Fruit fly (Drosophila melanogaster) whole organism, wandering third instar larva: ENCODE results near the gene cnc.

Source experiments
- Abd-B ChIP-seq: fragments of >200 bp; optimal IDR thresholded peaks from 2 replicates; lab custom pipeline; 2017; ENCODE audit warnings: missing biosample characterization, missing genetic modification characterization
- CG32264 ChIP-seq: fragments of 200-800 bp; sonication (Bioruptor generic); optimal IDR thresholded peaks from 2 replicates; lab custom pipeline; 2016; ENCODE audit warnings: missing biosample characterization, missing genetic modification characterization
- CG9705 ChIP-seq: fragments of 200-800 bp; sonication (Bioruptor generic); optimal IDR thresholded peaks from 2 replicates; lab custom pipeline; 2018; ENCODE audit warnings: missing biosample characterization, mild to moderate bottlenecking, missing genetic modification characterization
- CrebA ChIP-seq: fragments of 200-800 bp; sonication (Bioruptor generic); optimal IDR thresholded peaks from 2 replicates; lab custom pipeline; 2016; ENCODE audit warnings: missing biosample characterization, mild to moderate bottlenecking, missing genetic modification characterization, borderline replicate concordance
- Dfd ChIP-seq: fragments of >200 bp; optimal IDR thresholded peaks from 2 replicates; lab custom pipeline; 2017; ENCODE audit warnings: missing biosample characterization, missing genetic modification characterization
- Dif ChIP-seq: fragments of 200-275, 200-300 bp; sonication (Bioruptor generic); optimal IDR thresholded peaks from 2 replicates; lab custom pipeline; 2018; ENCODE audit warnings: missing biosample characterization, missing genetic modification characterization; ENCODE audit not compliant: partially characterized antibody
- GATAd ChIP-seq: sonication (Bioruptor generic); optimal IDR thresholded peaks from 2 replicates; lab custom pipeline; 2016; ENCODE audit warnings: missing biosample characterization, missing genetic modification characterization
- HLH106 ChIP-seq: fragments of 200-800 bp; optimal IDR thresholded peaks from 3 replicates; lab custom pipeline; 2019; ENCODE audit warnings: missing biosample characterization, mild to moderate bottlenecking, missing genetic modification characterization, moderate library complexity
- Hnf4 ChIP-seq: fragments of 200-800 bp; sonication (Bioruptor generic); optimal IDR thresholded peaks from 2 replicates; lab custom pipeline; 2016; ENCODE audit warnings: missing biosample characterization, mild to moderate bottlenecking, missing genetic modification characterization
- Hr78 ChIP-seq: fragments of >200 bp; optimal IDR thresholded peaks from 2 replicates; lab custom pipeline; 2017; ENCODE audit warnings: missing biosample characterization, missing genetic modification characterization
- Hr83 ChIP-seq: fragments of 200-300 bp; sonication (Bioruptor generic); optimal IDR thresholded peaks from 2 replicates; lab custom pipeline; 2016; ENCODE audit warnings: missing biosample characterization, mild to moderate bottlenecking, missing genetic modification characterization, moderate library complexity; ENCODE audit not compliant: poor library complexity, severe bottlenecking
- Jra ChIP-seq: sonication (Bioruptor generic); optimal IDR thresholded peaks from 2 replicates; lab custom pipeline; 2016; ENCODE audit warnings: missing biosample characterization, missing genetic modification characterization
- Mio ChIP-seq: sonication (Bioruptor generic); optimal IDR thresholded peaks from 2 replicates; lab custom pipeline; 2016; ENCODE audit warnings: missing biosample characterization, missing genetic modification characterization
- Myc ChIP-seq: fragments of >200 bp; optimal IDR thresholded peaks from 2 replicates; lab custom pipeline; 2017
- N ChIP-seq: fragments of >200 bp; optimal IDR thresholded peaks from 2 replicates; lab custom pipeline; 2018; ENCODE audit warnings: missing biosample characterization, missing external identifiers, missing genetic modification characterization
- OdsH ChIP-seq: fragments of 200-800 bp; sonication (Bioruptor generic); optimal IDR thresholded peaks from 2 replicates; lab custom pipeline; 2016; ENCODE audit warnings: missing biosample characterization, mild to moderate bottlenecking, missing genetic modification characterization
- Rel ChIP-seq, 2 experiments: fragments of 200-800 bp; sonication (Bioruptor generic) in 1 of 2; optimal IDR thresholded peaks; 2 replicates in 1 of 2; 3 replicates in 1 of 2; lab custom pipeline; 2016 to 2019; ENCODE audit warnings: mild to moderate bottlenecking in 2 of 2, missing biosample characterization in 2 of 2, missing genetic modification characterization in 2 of 2, moderate library complexity in 1 of 2
- Sp1 ChIP-seq: fragments of 200-800 bp; sonication (Bioruptor generic); optimal IDR thresholded peaks from 3 replicates; lab custom pipeline; 2019; ENCODE audit warnings: missing biosample characterization, mild to moderate bottlenecking, missing genetic modification characterization, moderate library complexity
- Vsx2 ChIP-seq: fragments of 200-300, 225-300 bp; sonication (Bioruptor generic); optimal IDR thresholded peaks from 2 replicates; lab custom pipeline; 2018; ENCODE audit warnings: missing biosample characterization, missing genetic modification characterization; ENCODE audit not compliant: partially characterized antibody
- br ChIP-seq: fragments of 200-800 bp; sonication (Bioruptor generic); optimal IDR thresholded peaks from 2 replicates; lab custom pipeline; 2016; ENCODE audit warnings: missing biosample characterization, missing genetic modification characterization
- brk ChIP-seq: fragments of 200-800 bp; sonication (Bioruptor generic); optimal IDR thresholded peaks from 2 replicates; lab custom pipeline; 2016; ENCODE audit warnings: missing biosample characterization, mild to moderate bottlenecking, missing genetic modification characterization
- dl ChIP-seq, 2 experiments: fragments of 175-275, 200-275 bp in 1 of 2; fragments of 200-275 bp in 1 of 2; sonication (Bioruptor generic); optimal IDR thresholded peaks; lab custom pipeline; 2018; ENCODE audit warnings: mild to moderate bottlenecking in 2 of 2, missing biosample characterization in 2 of 2, missing genetic modification characterization in 2 of 2, moderate library complexity in 2 of 2; ENCODE audit not compliant: partially characterized antibody in 2 of 2, insufficient read depth in 1 of 2
- dmrt93B ChIP-seq: fragments of 200-800 bp; sonication (Bioruptor generic); optimal IDR thresholded peaks from 2 replicates; lab custom pipeline; 2018; ENCODE audit warnings: missing biosample characterization, mild to moderate bottlenecking, missing genetic modification characterization
- dsf ChIP-seq: sonication (Bioruptor generic); optimal IDR thresholded peaks from 2 replicates; lab custom pipeline; 2016; ENCODE audit warnings: missing biosample characterization, missing genetic modification characterization, borderline replicate concordance
- ey ChIP-seq: fragments of 200-800 bp; sonication (Bioruptor generic); optimal IDR thresholded peaks from 2 replicates; lab custom pipeline; 2016; ENCODE audit warnings: missing biosample characterization, missing genetic modification characterization
- foxo ChIP-seq, 2 experiments: fragments of 200-800 bp; sonication (Bioruptor generic); optimal IDR thresholded peaks; 2 replicates in 1 of 2; 3 replicates in 1 of 2; lab custom pipeline; 2016 to 2017; ENCODE audit warnings: missing biosample characterization in 2 of 2, missing genetic modification characterization in 2 of 2
- fru ChIP-seq: fragments of 200-800 bp; sonication (Bioruptor generic); optimal IDR thresholded peaks from 3 replicates; lab custom pipeline; 2016; ENCODE audit warnings: missing biosample characterization, mild to moderate bottlenecking, missing genetic modification characterization
- h ChIP-seq: fragments of 200-800 bp; sonication (Bioruptor generic); optimal IDR thresholded peaks from 3 replicates; lab custom pipeline; 2016; ENCODE audit warnings: missing biosample characterization, mild to moderate bottlenecking, missing genetic modification characterization
- jim ChIP-seq: fragments of 175-275, 200-325 bp; sonication (Bioruptor generic); optimal IDR thresholded peaks from 2 replicates; lab custom pipeline; 2016; ENCODE audit warnings: missing biosample characterization, mild to moderate bottlenecking, missing genetic modification characterization
- lola ChIP-seq: fragments of >200 bp; optimal IDR thresholded peaks from 2 replicates; lab custom pipeline; 2017; ENCODE audit warnings: missing biosample characterization, missing genetic modification characterization
- pan ChIP-seq: fragments of >200 bp; optimal IDR thresholded peaks from 2 replicates; lab custom pipeline; 2017
- psq ChIP-seq: fragments of 200-800 bp; sonication (Bioruptor generic); optimal IDR thresholded peaks from 3 replicates; lab custom pipeline; 2017; ENCODE audit warnings: missing biosample characterization, mild to moderate bottlenecking, missing genetic modification characterization, moderate library complexity
- rgr ChIP-seq: fragments of 200-800 bp; sonication (Bioruptor generic); optimal IDR thresholded peaks from 3 replicates; lab custom pipeline; 2016; ENCODE audit warnings: missing biosample characterization, mild to moderate bottlenecking, missing genetic modification characterization
- sage ChIP-seq: fragments of 200-800 bp; sonication (Bioruptor generic); optimal IDR thresholded peaks from 2 replicates; lab custom pipeline; 2016; ENCODE audit warnings: missing biosample characterization, mild to moderate bottlenecking, missing genetic modification characterization
- sv ChIP-seq: fragments of 200-800 bp; sonication (Bioruptor generic); optimal IDR thresholded peaks from 3 replicates; lab custom pipeline; 2016; ENCODE audit warnings: missing biosample characterization, missing genetic modification characterization
- tai ChIP-seq: sonication (Bioruptor generic); optimal IDR thresholded peaks from 2 replicates; lab custom pipeline; 2016; ENCODE audit warnings: missing biosample characterization, missing genetic modification characterization
- usp ChIP-seq: fragments of >200 bp; optimal IDR thresholded peaks from 2 replicates; lab custom pipeline; 2017; ENCODE audit warnings: missing biosample characterization, missing genetic modification characterization
- woc ChIP-seq: sonication (Bioruptor generic); optimal IDR thresholded peaks from 2 replicates; lab custom pipeline; 2016; ENCODE audit warnings: missing biosample characterization, mild to moderate bottlenecking, missing genetic modification characterization

Gene cnc

DNA sequence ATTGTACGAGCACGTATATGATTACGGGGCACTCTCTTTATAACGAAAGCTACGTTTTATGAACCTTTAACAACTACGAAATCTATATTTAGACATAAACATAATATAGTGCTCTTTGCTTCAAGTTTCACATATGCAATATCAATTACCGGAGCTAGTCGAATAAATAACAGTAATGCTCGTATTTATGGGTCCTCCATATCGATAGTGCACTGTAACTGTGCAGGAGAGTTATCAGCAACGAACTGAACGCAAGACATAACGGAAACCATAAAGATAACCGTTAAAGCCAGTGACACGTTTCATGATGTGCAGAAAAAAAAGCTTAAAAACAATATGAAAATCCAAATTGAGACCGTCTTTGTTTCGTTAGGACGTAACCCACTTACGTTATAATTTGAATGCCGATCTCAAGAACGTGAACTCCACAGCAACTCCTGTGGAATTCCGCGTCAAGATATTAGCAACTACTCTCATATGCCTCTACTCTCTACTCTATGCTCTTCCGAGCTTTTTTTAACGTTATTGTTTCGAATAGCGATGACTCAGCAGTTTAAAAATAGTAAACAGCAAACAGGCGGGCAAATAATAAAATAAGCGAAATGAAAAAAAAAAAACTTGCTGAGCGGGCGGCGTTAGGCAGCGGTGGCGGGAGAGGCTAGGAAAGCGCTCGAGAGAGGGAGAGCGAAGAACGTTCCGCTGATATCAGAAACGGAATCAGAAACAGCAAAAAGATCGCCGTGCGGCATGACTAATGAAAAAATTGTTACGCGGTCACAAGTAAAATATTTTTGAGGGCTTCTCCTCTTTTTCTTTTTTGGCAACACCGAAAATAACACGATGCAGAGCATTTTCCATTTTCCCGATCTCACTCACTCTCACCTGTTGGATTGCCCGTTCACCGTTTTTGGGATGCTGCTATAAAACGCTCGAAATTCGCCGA lies 36.3 kb downstream of the cnc start:
- peak; percentile 5 for TF ChIP-seq Hr83 (GFP tag; lab: Kevin White, UChicago)
- TF ChIP-seq usp (GFP tag; lab: Kevin White, UChicago) = no peak
- peak; percentile 87 for TF ChIP-seq OdsH (GFP tag; lab: Kevin White, UChicago)
- TF ChIP-seq Dif (GFP tag; lab: Kevin White, UChicago) = peak; percentile 50
- peak; percentile 79 for TF ChIP-seq psq (GFP tag; lab: Kevin White, UChicago)
- TF ChIP-seq Abd-B (GFP tag; lab: Kevin White, UChicago) = no peak
- no peak for TF ChIP-seq lola (GFP tag; lab: Kevin White, UChicago)
- peak; percentile 93 for TF ChIP-seq h (GFP tag; lab: Kevin White, UChicago)
- peak; percentile 81 for TF ChIP-seq sage (GFP tag; lab: Kevin White, UChicago)
- TF ChIP-seq Rel (GFP tag; optimal IDR thresholded peaks at IDR 0.05; lab: Kevin White, UChicago) = peak; percentile 79
- peak; percentile 46 for TF ChIP-seq Rel (tag; optimal IDR thresholded peaks at IDR 0.05; lab: Kevin White, UChicago)
- no peak for TF ChIP-seq Myc (lab: Kevin White, UChicago)
- TF ChIP-seq Mio = peak; percentile 7
- peak; percentile 91 for TF ChIP-seq fru
- TF ChIP-seq dmrt93B (GFP tag; lab: Kevin White, UChicago) = peak; percentile 67
- peak; percentile 88 for TF ChIP-seq HLH106 (tag; lab: Kevin White, UChicago)
- peak; percentile 66 to 92 for TF ChIP-seq foxo (GFP tag; optimal IDR thresholded peaks at IDR 0.05; lab: Kevin White, UChicago)
- peak; percentile 92 for TF ChIP-seq rgr (GFP tag; lab: Kevin White, UChicago)
- TF ChIP-seq N (GFP tag; lab: Kevin White, UChicago) = no peak
- TF ChIP-seq GATAd (GFP tag; lab: Kevin White, UChicago) = no peak
- peak; percentile 55 for TF ChIP-seq dsf (GFP tag; lab: Kevin White, UChicago)
- peak; percentile 29 for TF ChIP-seq Vsx2 (GFP tag; lab: Kevin White, UChicago)
- peak; percentile 72 for TF ChIP-seq CG9705 (GFP tag; lab: Kevin White, UChicago)
- no peak for TF ChIP-seq pan (lab: Kevin White, UChicago)
- TF ChIP-seq sv (GFP tag; lab: Kevin White, UChicago) = peak; percentile 44
- TF ChIP-seq br = peak; percentile 93
- peak; percentile 91 for TF ChIP-seq ey (GFP tag; lab: Kevin White, UChicago)
- peak; percentile 84 for TF ChIP-seq CG32264 (GFP tag; lab: Kevin White, UChicago)
- peak; percentile 86 for TF ChIP-seq Sp1
- TF ChIP-seq woc = peak; percentile 77
- peak; percentile 87 for TF ChIP-seq Hnf4 (GFP tag; lab: Kevin White, UChicago)
- peak in 1 of 2 experiments; percentile 30 for TF ChIP-seq dl (GFP tag; optimal IDR thresholded peaks at IDR 0.05; lab: Kevin White, UChicago; ENCODE audit: insufficient read depth in 1 of 2, partially characterized antibody in 2 of 2)
- TF ChIP-seq brk (GFP tag; lab: Kevin White, UChicago) = peak; percentile 63
- peak; percentile 85 for TF ChIP-seq tai (GFP tag; lab: Kevin White, UChicago)
- TF ChIP-seq Hr78 (GFP tag; lab: Kevin White, UChicago) = no peak
- no peak for TF ChIP-seq CrebA (GFP tag; lab: Kevin White, UChicago)
- no peak for TF ChIP-seq Dfd
- no peak for TF ChIP-seq jim (GFP tag; lab: Kevin White, UChicago)
- peak; percentile 56 for TF ChIP-seq Jra (GFP tag; lab: Kevin White, UChicago)
